Worm (Caenorhabditis elegans) whole organism, L4 larva: ENCODE data around the gene dex-1.

Source experiments
- F37D6.2 ChIP-seq: sonication (generic microtip); optimal IDR thresholded peaks from 2 replicates; lab custom pipeline; 2016; ENCODE audit warnings: mild to moderate bottlenecking, missing genetic modification characterization, missing compliant biosample characterization
- ama-1 ChIP-seq: fragments of 150-350 bp; optimal IDR thresholded peaks from 2 replicates; lab custom pipeline; 2014; ENCODE audit warnings: inconsistent platforms, mixed read lengths
- nhr-10 ChIP-seq: fragments of 150-350 bp; optimal IDR thresholded peaks from 2 replicates; lab custom pipeline; 2014; ENCODE audit warnings: missing biosample characterization, missing genetic modification characterization
- nhr-237 ChIP-seq: sonication (generic microtip); optimal IDR thresholded peaks from 2 replicates; lab custom pipeline; 2017; ENCODE audit warnings: missing biosample characterization, missing genetic modification characterization
- pha-4 ChIP-seq, 2 experiments: fragments of 150-350 bp in 1 of 2; fragments of 200-800 bp in 1 of 2; sonication (Bioruptor generic) in 1 of 2; IDR thresholded peaks in 1 of 2; optimal IDR thresholded peaks in 1 of 2; 2 replicates each; pipeline versions ENCODE4 v1.3.6 to Lab custom; 2014 to 2022; ENCODE audit warnings: missing genetic modification characterization in 2 of 2, missing genetic modification reagents in 2 of 2, missing biosample characterization in 1 of 2, missing compliant biosample characterization in 1 of 2

ce11 chrIII:5573694-5574093, 47.8 kb downstream of the dex-1 start, which contains the start of gene molo-1:
- TF ChIP-seq ama-1 (no peak), nhr-10 (tag; lab: Kevin White, UChicago) (no peak), F37D6.2 (tag; lab: Kevin White, UChicago) (no peak), nhr-237 (tag; lab: Kevin White, UChicago) (no peak), pha-4 (GFP tag; IDR thresholded peaks at IDR 0.05; lab: Robert Waterston, UW) (no peak), pha-4 (tag; optimal IDR thresholded peaks at IDR 0.05; lab: Kevin White, UChicago) (no peak)
